Fruit fly (Drosophila melanogaster): ENCODE measurements around the gene ND-ACP.

Gene ND-ACP

dm6 chr3L:1319097-1319725 lies 10.5 kb upstream of the ND-ACP start (continued):
- TF ChIP-seq fd3F (GFP tag; optimal IDR thresholded peaks at IDR 0.05) (no peak), CG6683 (GFP tag; optimal IDR thresholded peaks at IDR 0.05) (peak; percentile 11), chif (GFP tag; optimal IDR thresholded peaks at IDR 0.05) (peak; percentile 79 to 83), CG31224 (GFP tag; IDR thresholded peaks at IDR 0.05) (no peak), bcd (GFP tag; optimal IDR thresholded peaks at IDR 0.05) (peak; percentile 67), CG12299 (tag; optimal IDR thresholded peaks at IDR 0.05) (peak; percentile 27), hb (GFP tag; IDR thresholded peaks at IDR 0.05; ENCODE audit: partially characterized antibody) (no peak), NFAT (GFP tag; IDR thresholded peaks at IDR 0.05) (no peak), CG14441 (GFP tag; IDR thresholded peaks at IDR 0.05) (peak; percentile 80), NC2β (GFP tag; optimal IDR thresholded peaks at IDR 0.05) (peak; percentile 75), C15 (GFP tag; IDR thresholded peaks at IDR 0.05) (peak; percentile 35; the same call in 1 of the 3 replicates), CG12219 (GFP tag; optimal IDR thresholded peaks at IDR 0.05) (peak; percentile 76), gro (GFP tag; optimal IDR thresholded peaks at IDR 0.05) (no peak), jumu (GFP tag; optimal IDR thresholded peaks at IDR 0.05) (peak; percentile 68), Hr3 (GFP tag; optimal IDR thresholded peaks at IDR 0.05) (peak; percentile 48), CG9215 (GFP tag; IDR thresholded peaks at IDR 0.05) (0 out of 2 replicates have a peak, but pooled peaks have one; percentile 15), tx (GFP tag; optimal IDR thresholded peaks at IDR 0.05) (peak; percentile 42), CG16779 (GFP tag; IDR thresholded peaks at IDR 0.05) (no peak), CG12071 (GFP tag; optimal IDR thresholded peaks at IDR 0.05) (peak; percentile 82), CG7963 (GFP tag; IDR thresholded peaks at IDR 0.05; ENCODE audit: partially characterized antibody) (no peak), CG13894 (tag; optimal IDR thresholded peaks at IDR 0.05) (no peak), CG6175 (GFP tag; IDR thresholded peaks at IDR 0.05) (no peak), CG5180 (GFP tag; optimal IDR thresholded peaks at IDR 0.05) (peak; percentile 73), ase (GFP tag; IDR thresholded peaks at IDR 0.05) (peak; percentile 81), CoRest (tag; optimal IDR thresholded peaks at IDR 0.05) (peak; percentile 65), caup (GFP tag; optimal IDR thresholded peaks at IDR 0.05; ENCODE audit: severe bottlenecking) (peak; percentile 24), ci (GFP tag; IDR thresholded peaks at IDR 0.05) (peak; percentile 95), repo (GFP tag; optimal IDR thresholded peaks at IDR 0.05) (peak; percentile 25), klu (GFP tag; IDR thresholded peaks at IDR 0.05) (no peak), CG8924 (tag; optimal IDR thresholded peaks at IDR 0.05) (peak; percentile 70), ttk (GFP tag; IDR thresholded peaks at IDR 0.05) (peak; percentile 81), CG6254 (GFP tag; optimal IDR thresholded peaks at IDR 0.05) (peak; percentile 74), CG2712 (tag; optimal IDR thresholded peaks at IDR 0.05) (peak; percentile 89), HmgD (GFP tag; optimal IDR thresholded peaks at IDR 0.05) (no peak), CG5245 (GFP tag; optimal IDR thresholded peaks at IDR 0.05) (peak; percentile 82), zen2 (GFP tag; IDR thresholded peaks at IDR 0.05; ENCODE audit: partially characterized antibody) (no peak), chinmo (GFP tag; IDR thresholded peaks at IDR 0.05; ENCODE audit: partially characterized antibody) (no peak), pita (GFP tag; optimal IDR thresholded peaks at IDR 0.05) (no peak), CG6813 (GFP tag; optimal IDR thresholded peaks at IDR 0.05) (peak; percentile 65), bigmax (GFP tag; optimal IDR thresholded peaks at IDR 0.05) (no peak), D (optimal IDR thresholded peaks at IDR 0.05) (no peak), D (GFP tag; optimal IDR thresholded peaks at IDR 0.05) (peak; percentile 84), lab (GFP tag; optimal IDR thresholded peaks at IDR 0.05) (peak; percentile 78), CG11247 (GFP tag; IDR thresholded peaks at IDR 0.05) (peak; percentile 66), so (GFP tag; IDR thresholded peaks at IDR 0.05) (peak; percentile 87), Awh (GFP tag; IDR thresholded peaks at IDR 0.05) (peak; percentile 82), CG1529 (GFP tag; optimal IDR thresholded peaks at IDR 0.05) (peak; percentile 81), CG17568 (GFP tag; optimal IDR thresholded peaks at IDR 0.05) (no peak), CG12744 (GFP tag; optimal IDR thresholded peaks at IDR 0.05) (no peak), CG9932 (GFP tag; IDR thresholded peaks at IDR 0.05) (no peak)
